Worm (Caenorhabditis elegans) whole organism, midembryonic: ENCODE measurements around the gene ncx-1.

Source experiments
- cog-1 ChIP-seq: sonication (generic microtip); optimal IDR thresholded peaks from 2 replicates; lab custom pipeline; 2016; ENCODE audit warnings: missing genetic modification characterization, missing compliant biosample characterization
- flt-1 ChIP-seq: fragments of 200-800 bp; sonication (Bioruptor generic); IDR thresholded peaks from 2 replicates; pipeline ENCODE4 v1.3.6; 2022; ENCODE audit warnings: missing genetic modification characterization, missing compliant biosample characterization
- klf-2 ChIP-seq: fragments of 200-800 bp; sonication (Bioruptor generic); conservative IDR thresholded peaks from 2 replicates; pipeline ENCODE4 v1.3.6; 2022; ENCODE audit warnings: missing genetic modification reagents, missing genetic modification characterization, missing compliant biosample characterization
- ref-1 ChIP-seq: fragments of 200-800 bp; sonication (Bioruptor generic); conservative IDR thresholded peaks from 2 replicates; pipeline ENCODE4 v1.3.6; 2022; ENCODE audit warnings: missing genetic modification reagents, missing genetic modification characterization, missing compliant biosample characterization

DNA sequence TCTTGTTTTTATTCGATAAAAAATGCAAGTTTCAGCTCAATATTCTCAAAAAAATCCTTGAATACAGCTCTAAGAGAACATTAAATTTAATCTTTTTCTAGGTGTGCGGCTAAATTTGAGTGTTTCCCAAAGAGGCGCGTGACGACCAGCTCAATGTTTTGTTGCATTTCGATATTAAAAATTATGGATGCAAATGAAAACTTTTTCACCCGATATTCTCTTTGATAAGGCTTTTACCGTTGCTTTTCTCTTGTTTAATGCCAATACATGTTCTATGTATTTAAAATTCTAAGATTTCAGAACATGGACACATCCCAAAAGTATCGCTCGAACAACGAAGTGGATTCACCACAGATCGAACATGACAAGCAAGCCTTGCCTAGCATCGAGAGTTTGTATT lies 37.8 kb upstream of the ncx-1 start, which contains the start of gene F19B2.6:
- no peak for TF ChIP-seq cog-1 (tag; lab: Kevin White, UChicago)
- TF ChIP-seq ref-1 (GFP tag; lab: Robert Waterston, UW) = no peak
- no peak for TF ChIP-seq klf-2 (GFP tag; lab: Robert Waterston, UW)
- no peak for TF ChIP-seq flt-1
